Fruit fly (Drosophila melanogaster): ENCODE results near the gene SH3PX1.

Gene SH3PX1

dm6 chr3L:9696650-9697526 lies 16.7 kb downstream of the SH3PX1 start, which contains the start of gene Prps (continued):
- TF ChIP-seq dmrt99B (tag; optimal IDR thresholded peaks at IDR 0.05) (peak; percentile 85), tgo (GFP tag; IDR thresholded peaks at IDR 0.05) (peak; percentile 80), tx (GFP tag; optimal IDR thresholded peaks at IDR 0.05) (peak; percentile 58), lola (GFP tag; optimal IDR thresholded peaks at IDR 0.05) (peak in 1 of 3 experiments; percentile 27), corto (GFP tag; optimal IDR thresholded peaks at IDR 0.05) (peak; percentile 53), gro (GFP tag; optimal IDR thresholded peaks at IDR 0.05) (peak; percentile 87), fru (optimal IDR thresholded peaks at IDR 0.05) (no peak), pho (GFP tag; optimal IDR thresholded peaks at IDR 0.05) (peak; percentile 53), Hsf (GFP tag; optimal IDR thresholded peaks at IDR 0.05) (peak; percentile 59), gt (GFP tag; IDR thresholded peaks at IDR 0.05) (no peak; the same call in 1 of the 2 replicates), CG10462 (GFP tag; optimal IDR thresholded peaks at IDR 0.05) (no peak), hb (GFP tag; IDR thresholded peaks at IDR 0.05; ENCODE audit: partially characterized antibody) (no peak), CG8281 (tag; optimal IDR thresholded peaks at IDR 0.05) (peak; percentile 14), CG7839 (tag; optimal IDR thresholded peaks at IDR 0.05) (peak; percentile 76), cwo (GFP tag; optimal IDR thresholded peaks at IDR 0.05) (peak; percentile 99), fd96Cb (tag; optimal IDR thresholded peaks at IDR 0.05) (peak; percentile 60), CG6854 (GFP tag; optimal IDR thresholded peaks at IDR 0.05) (peak; percentile 84), luna (GFP tag; optimal IDR thresholded peaks at IDR 0.05) (peak; percentile 48), chinmo (GFP tag; IDR thresholded peaks at IDR 0.05; ENCODE audit: partially characterized antibody) (0 out of 4 replicates have a peak, but pooled peaks have one; percentile 58), wdn (GFP tag; IDR thresholded peaks at IDR 0.05) (peak; percentile 48; the same call in 1 of the 2 replicates), ci (GFP tag; IDR thresholded peaks at IDR 0.05) (peak; percentile 90), Ets97D (GFP tag; optimal IDR thresholded peaks at IDR 0.05) (peak; percentile 41), sima (GFP tag; optimal IDR thresholded peaks at IDR 0.05) (no peak), CG13424 (tag; optimal IDR thresholded peaks at IDR 0.05) (peak; percentile 69), CG16863 (GFP tag; optimal IDR thresholded peaks at IDR 0.05) (peak; percentile 70), onecut (GFP tag; IDR thresholded peaks at IDR 0.05) (peak; percentile 79), crol (GFP tag; IDR thresholded peaks at IDR 0.05) (no peak), eyg (GFP tag; optimal IDR thresholded peaks at IDR 0.05) (peak; percentile 20), sd (tag; optimal IDR thresholded peaks at IDR 0.05) (peak; percentile 53), Nf-YB (GFP tag; optimal IDR thresholded peaks at IDR 0.05) (peak; percentile 7), CG7357 (GFP tag; IDR thresholded peaks at IDR 0.05) (peak; percentile 60; the same call in 1 of the 3 replicates), sim (GFP tag; IDR thresholded peaks at IDR 0.05) (peak; percentile 67; the same call in 1 of the 2 replicates), Bdp1 (GFP tag; optimal IDR thresholded peaks at IDR 0.05) (peak; percentile 6), E2f2 (GFP tag; IDR thresholded peaks at IDR 0.05) (peak; percentile 35; the same call in 1 of the 2 replicates), CG17328 (GFP tag; IDR thresholded peaks at IDR 0.05) (peak; percentile 75), otp (GFP tag; IDR thresholded peaks at IDR 0.05) (peak; percentile 72; the same call in 2 of the 3 replicates), Rx (GFP tag; IDR thresholded peaks at IDR 0.05) (peak; percentile 66), CG18011 (GFP tag; optimal IDR thresholded peaks at IDR 0.05) (peak; percentile 53), CG2199 (GFP tag; IDR thresholded peaks at IDR 0.05) (no peak), vnd (GFP tag; IDR thresholded peaks at IDR 0.05; ENCODE audit: partially characterized antibody) (no peak), CG2712 (tag; optimal IDR thresholded peaks at IDR 0.05) (peak; percentile 78), ato (GFP tag; IDR thresholded peaks at IDR 0.05; ENCODE audit: partially characterized antibody) (no peak), hkb (optimal IDR thresholded peaks at IDR 0.05) (no peak), hkb (GFP tag; IDR thresholded peaks at IDR 0.05) (peak; percentile 85), CG17912 (GFP tag; optimal IDR thresholded peaks at IDR 0.05) (no peak), CoRest (tag; optimal IDR thresholded peaks at IDR 0.05) (peak; percentile 69), CG5953 (GFP tag; IDR thresholded peaks at IDR 0.05) (peak; percentile 61), tio (GFP tag; optimal IDR thresholded peaks at IDR 0.05) (no peak), CG30020 (tag; optimal IDR thresholded peaks at IDR 0.05) (no peak)

All from whole organism, embryonic.